Fruit fly (Drosophila melanogaster): ENCODE data around the gene CG15211.

The CG15211 gene

DNA sequence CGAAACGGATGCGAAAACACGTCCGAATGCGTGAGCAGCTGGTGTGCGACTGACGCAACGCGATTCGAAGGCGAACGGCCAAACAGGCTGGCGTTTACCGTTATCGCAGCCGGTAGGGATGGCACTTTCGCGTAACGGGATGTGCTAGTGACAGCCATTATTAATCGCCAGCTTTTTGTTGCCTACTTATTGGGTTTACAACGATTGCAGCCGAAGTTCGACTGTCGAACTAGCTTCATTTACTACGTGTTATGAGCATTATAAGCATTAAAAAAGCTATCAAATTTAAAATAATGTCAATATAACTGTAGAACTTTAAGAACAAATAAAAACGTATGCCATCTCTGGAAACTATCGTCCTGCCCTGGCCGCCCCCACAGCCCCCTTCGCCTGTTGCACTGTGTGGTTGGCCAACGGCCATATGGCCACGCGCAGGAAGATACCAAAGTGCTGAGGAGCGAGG lies 14.7 kb upstream of the CG15211 start, which contains the start of gene Rph (continued):
- TF ChIP-seq bigmax (GFP tag; optimal IDR thresholded peaks at IDR 0.05): no peak
- no peak for TF ChIP-seq CG1647 (GFP tag; optimal IDR thresholded peaks at IDR 0.05)
- no peak for TF ChIP-seq CG33557 (GFP tag; optimal IDR thresholded peaks at IDR 0.05)
- no peak for TF ChIP-seq CG1792 (GFP tag; optimal IDR thresholded peaks at IDR 0.05)
- no peak for TF ChIP-seq gsb-n (tag; optimal IDR thresholded peaks at IDR 0.05)
- TF ChIP-seq tup (GFP tag; optimal IDR thresholded peaks at IDR 0.05): no peak
- peak; percentile 1 for TF ChIP-seq CG9727 (GFP tag; optimal IDR thresholded peaks at IDR 0.05)
- no peak for TF ChIP-seq cato (GFP tag; optimal IDR thresholded peaks at IDR 0.05; ENCODE audit: borderline replicate concordance)
- peak; percentile 90 for TF ChIP-seq Ets65A (GFP tag)
- TF ChIP-seq CG13775 (GFP tag; optimal IDR thresholded peaks at IDR 0.05): no peak
- TF ChIP-seq sug (tag; optimal IDR thresholded peaks at IDR 0.05): peak; percentile 23
- TF ChIP-seq maf-S (GFP tag; optimal IDR thresholded peaks at IDR 0.05): no peak
- no peak for TF ChIP-seq CG9876 (GFP tag; optimal IDR thresholded peaks at IDR 0.05)
- TF ChIP-seq Side (GFP tag; optimal IDR thresholded peaks at IDR 0.05): no peak
- TF ChIP-seq CG10267 (tag; optimal IDR thresholded peaks at IDR 0.05): no peak
- TF ChIP-seq CG11560 (tag; IDR thresholded peaks at IDR 0.05): 0 out of 3 replicates have a peak, but pooled peaks have one; percentile 16
- TF ChIP-seq CG7839 (tag; optimal IDR thresholded peaks at IDR 0.05): peak; percentile 11
- no peak for TF ChIP-seq jing (GFP tag; optimal IDR thresholded peaks at IDR 0.05)
- TF ChIP-seq CG4360 (GFP tag; IDR thresholded peaks at IDR 0.05): no peak
- no peak for TF ChIP-seq CG4424 (GFP tag; optimal IDR thresholded peaks at IDR 0.05)
- TF ChIP-seq CG34376 (GFP tag; optimal IDR thresholded peaks at IDR 0.05): peak; percentile 18
- TF ChIP-seq CG11696 (GFP tag; IDR thresholded peaks at IDR 0.05): no peak
- peak; percentile 29 for TF ChIP-seq CG2678 (tag; optimal IDR thresholded peaks at IDR 0.05)
- no peak for TF ChIP-seq CG1024 (GFP tag; IDR thresholded peaks at IDR 0.05)
- TF ChIP-seq BtbVII (GFP tag; optimal IDR thresholded peaks at IDR 0.05): no peak
- no peak for TF ChIP-seq Hr3 (GFP tag; optimal IDR thresholded peaks at IDR 0.05)
- TF ChIP-seq CG9932 (GFP tag; IDR thresholded peaks at IDR 0.05): peak; percentile 50
- peak; percentile 9 for TF ChIP-seq CG13624 (GFP tag; optimal IDR thresholded peaks at IDR 0.05)
- TF ChIP-seq CG12299 (tag; optimal IDR thresholded peaks at IDR 0.05): no peak
- peak; percentile 66 for TF ChIP-seq CG2120 (GFP tag; optimal IDR thresholded peaks at IDR 0.05)
- no peak for TF ChIP-seq CHES-1-like (GFP tag; optimal IDR thresholded peaks at IDR 0.05)
- TF ChIP-seq CG10321 (GFP tag; IDR thresholded peaks at IDR 0.05): no peak
- TF ChIP-seq CG14860 (GFP tag; IDR thresholded peaks at IDR 0.05; ENCODE audit: partially characterized antibody): no peak
- TF ChIP-seq Atf3 (GFP tag; optimal IDR thresholded peaks at IDR 0.05): no peak
- peak; percentile 16 for TF ChIP-seq pzg (GFP tag; optimal IDR thresholded peaks at IDR 0.05)
- TF ChIP-seq CG15269 (tag; optimal IDR thresholded peaks at IDR 0.05): peak; percentile 23
- TF ChIP-seq CG9817 (tag; optimal IDR thresholded peaks at IDR 0.05): no peak
- no peak for TF ChIP-seq psq (GFP tag; optimal IDR thresholded peaks at IDR 0.05)
- peak; percentile 14 for TF ChIP-seq CoRest (tag; optimal IDR thresholded peaks at IDR 0.05)
- TF ChIP-seq br (optimal IDR thresholded peaks at IDR 0.05): no peak
- TF ChIP-seq CG32767 (GFP tag; IDR thresholded peaks at IDR 0.05): no peak
- 0 out of 2 replicates have a peak, but pooled peaks have one; percentile 26 for TF ChIP-seq Ptx1 (GFP tag; IDR thresholded peaks at IDR 0.05)
- TF ChIP-seq eve (GFP tag; optimal IDR thresholded peaks at IDR 0.05): no peak
- TF ChIP-seq CG2712 (tag; optimal IDR thresholded peaks at IDR 0.05): no peak
- no peak for TF ChIP-seq stwl (tag; optimal IDR thresholded peaks at IDR 0.05)
- no peak for TF ChIP-seq her (GFP tag; optimal IDR thresholded peaks at IDR 0.05)
- no peak for TF ChIP-seq CG17568 (GFP tag; optimal IDR thresholded peaks at IDR 0.05)
- TF ChIP-seq disco-r (GFP tag; optimal IDR thresholded peaks at IDR 0.05): no peak
- TF ChIP-seq CG10462 (GFP tag; optimal IDR thresholded peaks at IDR 0.05): no peak
- no peak for TF ChIP-seq Dbx (GFP tag; IDR thresholded peaks at IDR 0.05)
- TF ChIP-seq Poxn (GFP tag; IDR thresholded peaks at IDR 0.05): no peak
- TF ChIP-seq CG43689 (GFP tag; IDR thresholded peaks at IDR 0.05): no peak
